Worm (Caenorhabditis elegans) whole organism, young adult: ENCODE measurements around the gene F31E3.12.

Experiments used
- B0019.2 ChIP-seq: fragments of 200-800 bp; sonication (Bioruptor generic); conservative IDR thresholded peaks from 2 replicates; pipeline ENCODE4 v1.3.6; 2022; ENCODE audit warnings: missing genetic modification reagents, missing genetic modification characterization, missing compliant biosample characterization
- B0035.1 ChIP-seq: sonication (generic microtip); optimal IDR thresholded peaks from 2 replicates; lab custom pipeline; 2016; ENCODE audit warnings: missing genetic modification characterization, mild to moderate bottlenecking, missing compliant biosample characterization, missing genotype, missing genetic modification reagents
- C17E4.6 ChIP-seq: fragments of 200-800 bp; sonication (Bioruptor generic); IDR thresholded peaks from 2 replicates; pipeline ENCODE4 v1.3.6; 2022; ENCODE audit warnings: missing genetic modification reagents, missing genetic modification characterization, missing compliant biosample characterization
- F10E7.11 ChIP-seq: sonication (generic microtip); optimal IDR thresholded peaks from 2 replicates; lab custom pipeline; 2017; ENCODE audit warnings: mild to moderate bottlenecking, missing genetic modification characterization, moderate library complexity, missing compliant biosample characterization
- F52B5.7 ChIP-seq: sonication (generic microtip); optimal IDR thresholded peaks from 2 replicates; lab custom pipeline; 2016; ENCODE audit warnings: mild to moderate bottlenecking, missing genetic modification characterization, missing compliant biosample characterization
- F57A8.1 ChIP-seq: fragments of 200-800 bp; sonication (Bioruptor generic); optimal IDR thresholded peaks from 2 replicates; lab custom pipeline; 2018; ENCODE audit warnings: mild to moderate bottlenecking, missing genetic modification characterization, moderate library complexity, missing compliant biosample characterization
- K11D2.4 ChIP-seq: fragments of 200-800 bp; sonication (Bioruptor generic); IDR thresholded peaks from 2 replicates; pipeline ENCODE4 v1.3.6; 2022; ENCODE audit warnings: missing genetic modification reagents, missing genetic modification characterization, missing compliant biosample characterization
- Y56A3A.18 ChIP-seq: fragments of 200-800 bp; sonication (Bioruptor generic); IDR thresholded peaks from 2 replicates; pipeline ENCODE4 v1.3.6; 2022; ENCODE audit warnings: missing genetic modification reagents, missing genetic modification characterization, missing compliant biosample characterization
- Y67H2A.10 ChIP-seq: fragments of 200-800 bp; sonication (Bioruptor generic); conservative IDR thresholded peaks from 2 replicates; pipeline ENCODE4 v1.3.6; 2022; ENCODE audit warnings: missing genetic modification reagents, missing genetic modification characterization, missing compliant biosample characterization
- Y79H2A.3 ChIP-seq: fragments of 200-800 bp; sonication (Bioruptor generic); conservative IDR thresholded peaks from 2 replicates; pipeline ENCODE4 v1.3.6; 2022; ENCODE audit warnings: missing genetic modification reagents, missing genetic modification characterization, missing compliant biosample characterization
- akir-1 ChIP-seq: fragments of 200-800 bp; sonication (Bioruptor generic); optimal IDR thresholded peaks from 2 replicates; lab custom pipeline; 2018; ENCODE audit warnings: mild to moderate bottlenecking, missing genetic modification characterization, moderate library complexity, missing compliant biosample characterization
- ama-1 ChIP-seq, 3 experiments: fragments of 150-350 bp in 1 of 3; sonication (generic microtip) in 2 of 3; optimal IDR thresholded peaks; 2 replicates each; lab custom pipeline; 2014 to 2018; ENCODE audit warnings: missing biosample characterization in 2 of 3, missing genetic modification characterization in 2 of 3, missing genetic modification reagents in 2 of 3
- athp-1 ChIP-seq: sonication (generic microtip); optimal IDR thresholded peaks from 2 replicates; lab custom pipeline; 2017; ENCODE audit warnings: mild to moderate bottlenecking, missing genetic modification characterization, missing compliant biosample characterization
- attf-5 ChIP-seq: fragments of 200-800 bp; sonication (Bioruptor generic); optimal IDR thresholded peaks from 2 replicates; lab custom pipeline; 2018; ENCODE audit warnings: mild to moderate bottlenecking, missing genetic modification characterization, missing compliant biosample characterization
- ccch-3 ChIP-seq: fragments of 200-800 bp; sonication (Bioruptor generic); optimal IDR thresholded peaks from 2 replicates; lab custom pipeline; 2018; ENCODE audit warnings: mild to moderate bottlenecking, missing genetic modification characterization, missing compliant biosample characterization
- cebp-1 ChIP-seq, 2 experiments: fragments of 200-800 bp in 1 of 2; sonication (Bioruptor generic) in 1 of 2; sonication (generic microtip) in 1 of 2; IDR thresholded peaks in 1 of 2; optimal IDR thresholded peaks in 1 of 2; 2 replicates each; pipeline versions ENCODE4 v1.3.6 to Lab custom; 2017 to 2022; ENCODE audit warnings: missing compliant biosample characterization in 2 of 2, missing genetic modification characterization in 2 of 2, mild to moderate bottlenecking in 1 of 2, missing genetic modification reagents in 1 of 2, moderate library complexity in 1 of 2
- ceh-27 ChIP-seq: fragments of 200-800 bp; sonication (Bioruptor generic); optimal IDR thresholded peaks from 2 replicates; lab custom pipeline; 2018; ENCODE audit warnings: mild to moderate bottlenecking, missing genetic modification characterization, moderate library complexity, missing compliant biosample characterization
- ceh-79 ChIP-seq: sonication (generic microtip); optimal IDR thresholded peaks from 2 replicates; lab custom pipeline; 2017; ENCODE audit warnings: mild to moderate bottlenecking, missing genetic modification characterization, missing compliant biosample characterization
- ceh-91 ChIP-seq: fragments of 200-800 bp; sonication (Bioruptor generic); IDR thresholded peaks from 2 replicates; pipeline ENCODE4 v1.3.6; 2022; ENCODE audit warnings: missing genetic modification reagents, missing genetic modification characterization, missing compliant biosample characterization
- chd-7 ChIP-seq: sonication (generic microtip); optimal IDR thresholded peaks from 2 replicates; lab custom pipeline; 2016; ENCODE audit warnings: mild to moderate bottlenecking, missing genetic modification characterization, moderate library complexity, missing compliant biosample characterization
- dpff-1 ChIP-seq: sonication (generic microtip); optimal IDR thresholded peaks from 2 replicates; lab custom pipeline; 2017; ENCODE audit warnings: mild to moderate bottlenecking, missing genetic modification characterization, missing compliant biosample characterization
- dpl-1 ChIP-seq: fragments of 150-350 bp; optimal IDR thresholded peaks from 2 replicates; lab custom pipeline; 2014; ENCODE audit warnings: missing biosample characterization, missing genetic modification reagents, missing genetic modification characterization
- efl-1 ChIP-seq: fragments of 150-350 bp; optimal IDR thresholded peaks from 2 replicates; lab custom pipeline; 2014; ENCODE audit warnings: missing biosample characterization, missing genetic modification reagents, missing genetic modification characterization
- egl-44 ChIP-seq: fragments of 200-800 bp; sonication (Bioruptor generic); IDR thresholded peaks from 2 replicates; pipeline ENCODE4 v1.3.6; 2022; ENCODE audit warnings: missing genetic modification reagents, missing genetic modification characterization, missing compliant biosample characterization
- ets-4 ChIP-seq: fragments of 200-800 bp; sonication (Bioruptor generic); optimal IDR thresholded peaks from 2 replicates; lab custom pipeline; 2018; ENCODE audit warnings: mild to moderate bottlenecking, missing genetic modification characterization, missing compliant biosample characterization
- fkh-3 ChIP-seq: sonication (generic microtip); optimal IDR thresholded peaks from 2 replicates; lab custom pipeline; 2016; ENCODE audit warnings: mild to moderate bottlenecking, missing genetic modification characterization, missing compliant biosample characterization
- hlh-12 ChIP-seq: sonication (generic microtip); optimal IDR thresholded peaks from 2 replicates; lab custom pipeline; 2016; ENCODE audit warnings: missing genetic modification characterization, missing compliant biosample characterization
- lin-26 ChIP-seq: fragments of 200-800 bp; sonication (Bioruptor generic); IDR thresholded peaks from 2 replicates; pipeline ENCODE4 v1.3.6; 2022; ENCODE audit warnings: missing genetic modification reagents, missing genetic modification characterization, missing compliant biosample characterization
- lsl-1 ChIP-seq: fragments of 200-800 bp; sonication (Bioruptor generic); optimal IDR thresholded peaks from 2 replicates; lab custom pipeline; 2018; ENCODE audit warnings: mild to moderate bottlenecking, missing genetic modification characterization, moderate library complexity, missing compliant biosample characterization
- mel-28 ChIP-seq: sonication (generic microtip); optimal IDR thresholded peaks from 2 replicates; lab custom pipeline; 2016; ENCODE audit warnings: borderline replicate concordance, mild to moderate bottlenecking, missing genetic modification characterization, missing compliant biosample characterization
- mes-4 ChIP-seq: sonication (generic microtip); optimal IDR thresholded peaks from 2 replicates; lab custom pipeline; 2016; ENCODE audit warnings: missing genotype, missing genetic modification characterization, missing compliant biosample characterization
- nfya-1 ChIP-seq: sonication (generic microtip); optimal IDR thresholded peaks from 2 replicates; lab custom pipeline; 2017; ENCODE audit warnings: antibody characterized with exemption, missing compliant biosample characterization, missing genetic modification characterization, borderline replicate concordance; ENCODE audit not compliant: insufficient read depth
- nhr-90 ChIP-seq: sonication (generic microtip); optimal IDR thresholded peaks from 2 replicates; lab custom pipeline; 2016; ENCODE audit warnings: missing genotype, mild to moderate bottlenecking, missing genetic modification characterization, missing compliant biosample characterization
- pbrm-1 ChIP-seq: fragments of 200-800 bp; sonication (Bioruptor generic); IDR thresholded peaks from 2 replicates; pipeline ENCODE4 v1.3.6; 2022; ENCODE audit warnings: missing genetic modification reagents, missing genetic modification characterization, missing compliant biosample characterization
- repo-1 ChIP-seq: sonication (generic microtip); optimal IDR thresholded peaks from 2 replicates; lab custom pipeline; 2017; ENCODE audit warnings: mild to moderate bottlenecking, missing genetic modification characterization, missing compliant biosample characterization
- sdz-38 ChIP-seq: sonication (generic microtip); optimal IDR thresholded peaks from 2 replicates; lab custom pipeline; 2016; ENCODE audit warnings: missing genotype, missing genetic modification characterization, missing compliant biosample characterization
- snpc-1.3 ChIP-seq: sonication (generic microtip); optimal IDR thresholded peaks from 2 replicates; lab custom pipeline; 2017; ENCODE audit warnings: missing genetic modification characterization, mild to moderate bottlenecking, missing compliant biosample characterization, antibody characterized with exemption, moderate library complexity, missing genotype, missing genetic modification reagents; ENCODE audit not compliant: insufficient read depth
- snpc-4 ChIP-seq, 5 experiments: fragments of 150-350 bp in 1 of 5; sonication (generic microtip) in 4 of 5; optimal IDR thresholded peaks; 2 replicates each; lab custom pipeline; 2014 to 2018; ENCODE audit warnings: missing genetic modification characterization in 5 of 5, missing biosample characterization in 3 of 5, antibody characterized with exemption in 2 of 5, mild to moderate bottlenecking in 2 of 5, missing compliant biosample characterization in 2 of 5, missing genotype in 2 of 5, moderate library complexity in 2 of 5, missing genetic modification reagents in 1 of 5
- tbp1 ChIP-seq: fragments of 200-800 bp; sonication (Bioruptor generic); optimal IDR thresholded peaks from 2 replicates; lab custom pipeline; 2018; ENCODE audit warnings: mild to moderate bottlenecking, missing genetic modification characterization, missing compliant biosample characterization
- tbx-9 ChIP-seq: sonication (generic microtip); optimal IDR thresholded peaks from 2 replicates; lab custom pipeline; 2016; ENCODE audit warnings: borderline replicate concordance, missing genetic modification characterization, inconsistent platforms, missing compliant biosample characterization
- tlf-1 ChIP-seq: fragments of 200-800 bp; sonication (Bioruptor generic); optimal IDR thresholded peaks from 2 replicates; lab custom pipeline; 2018; ENCODE audit warnings: mild to moderate bottlenecking, missing genetic modification characterization, missing compliant biosample characterization
- unc-62 ChIP-seq: fragments of 150-350 bp; optimal IDR thresholded peaks from 2 replicates; lab custom pipeline; 2014; ENCODE audit warnings: missing biosample characterization, missing genetic modification reagents, missing genetic modification characterization
- zim-3 ChIP-seq: sonication (generic microtip); optimal IDR thresholded peaks from 2 replicates; lab custom pipeline; 2017; ENCODE audit warnings: mild to moderate bottlenecking, missing genetic modification characterization, moderate library complexity, missing compliant biosample characterization
- ztf-18 ChIP-seq: sonication (generic microtip); optimal IDR thresholded peaks from 2 replicates; lab custom pipeline; 2016; ENCODE audit warnings: missing genotype, mild to moderate bottlenecking, missing genetic modification characterization, missing compliant biosample characterization
- ztf-22 ChIP-seq: fragments of 200-800 bp; sonication (Bioruptor generic); optimal IDR thresholded peaks from 2 replicates; lab custom pipeline; 2018; ENCODE audit warnings: mild to moderate bottlenecking, missing genetic modification characterization, moderate library complexity, missing compliant biosample characterization
- ztf-26 ChIP-seq: sonication (generic microtip); optimal IDR thresholded peaks from 2 replicates; lab custom pipeline; 2017; ENCODE audit warnings: missing genetic modification characterization, missing compliant biosample characterization

The F31E3.12 gene

ce11 chrIII:6971662-6972284 is 2.6 kb downstream of the F31E3.12 start, which contains the start of the genes eef-1A.1 and rfc-4 (continued):
- TF ChIP-seq F57A8.1 (GFP tag; lab: Kevin White, UChicago) (no peak), lsl-1 (GFP tag; lab: Kevin White, UChicago) (peak; percentile 90), ama-1 (optimal IDR thresholded peaks at IDR 0.05; lab: Kevin White, UChicago) (peak; percentile 61), ama-1 (GFP tag; optimal IDR thresholded peaks at IDR 0.05; lab: Kevin White, UChicago) (no peak), hlh-12 (tag; lab: Kevin White, UChicago) (no peak), Y79H2A.3 (no peak), nhr-90 (tag; lab: Kevin White, UChicago) (peak; percentile 18), ets-4 (GFP tag; lab: Kevin White, UChicago) (no peak), F52B5.7 (tag; lab: Kevin White, UChicago) (no peak), efl-1 (peak; percentile 89), chd-7 (tag; lab: Kevin White, UChicago) (peak; percentile 75), ztf-26 (tag; lab: Kevin White, UChicago) (peak; percentile 82), B0019.2 (GFP tag; lab: Robert Waterston, UW) (no peak; the same call in 1 of the 2 replicates), nfya-1 (no peak), tbp1 (peak; percentile 75), ceh-91 (GFP tag; lab: Robert Waterston, UW) (peak; percentile 77), dpl-1 (peak; percentile 82), F10E7.11 (tag; lab: Kevin White, UChicago) (no peak), zim-3 (tag; lab: Kevin White, UChicago) (no peak), repo-1 (tag; lab: Kevin White, UChicago) (peak; percentile 48), mel-28 (no peak), ztf-18 (peak; percentile 75), ceh-27 (GFP tag; lab: Kevin White, UChicago) (peak; percentile 96), tlf-1 (peak; percentile 94), athp-1 (tag; lab: Kevin White, UChicago) (peak; percentile 51), egl-44 (GFP tag; lab: Robert Waterston, UW) (0 out of 2 replicates have a peak, but pooled peaks have one; percentile 43), dpff-1 (tag; lab: Kevin White, UChicago) (no peak), mes-4 (tag; lab: Kevin White, UChicago) (no peak), tbx-9 (no peak), ccch-3 (GFP tag; lab: Kevin White, UChicago) (no peak), K11D2.4 (GFP tag; lab: Robert Waterston, UW) (peak; percentile 84), C17E4.6 (GFP tag; lab: Robert Waterston, UW) (0 out of 2 replicates have a peak, but pooled peaks have one; percentile 25), unc-62 (no peak), Y67H2A.10 (GFP tag; lab: Robert Waterston, UW) (peak; percentile 74; the same call in 1 of the 2 replicates), cebp-1 (GFP tag; IDR thresholded peaks at IDR 0.05; lab: Robert Waterston, UW) (peak; percentile 88), cebp-1 (tag; optimal IDR thresholded peaks at IDR 0.05; lab: Kevin White, UChicago) (peak; percentile 95), fkh-3 (tag; lab: Kevin White, UChicago) (no peak), Y56A3A.18 (no peak), snpc-4 (GFP tag; optimal IDR thresholded peaks at IDR 0.05; lab: Kevin White, UChicago) (peak; percentile 9), snpc-4 (tag; optimal IDR thresholded peaks at IDR 0.05; lab: Kevin White, UChicago) (peak; percentile 73 to 87 (median 80)), pbrm-1 (GFP tag; lab: Robert Waterston, UW) (peak; percentile 93), B0035.1 (tag; lab: Kevin White, UChicago) (peak; percentile 52), sdz-38 (tag; lab: Kevin White, UChicago) (no peak), ceh-79 (tag; lab: Kevin White, UChicago) (no peak), lin-26 (GFP tag; lab: Robert Waterston, UW) (peak; percentile 11; the same call in 1 of the 2 replicates), akir-1 (no peak), ztf-22 (no peak), snpc-1.3 (peak; percentile 95), attf-5 (GFP tag; lab: Kevin White, UChicago) (peak; percentile 97)
